Worm (Caenorhabditis elegans) whole organism, midembryonic: ENCODE data around the gene F40A3.6.

Experiments used
- ztf-23 ChIP-seq: fragments of 200-800 bp; sonication (Bioruptor generic); IDR thresholded peaks from 2 replicates; pipeline ENCODE4 v1.3.6; 2022; ENCODE audit warnings: missing genetic modification reagents, missing genetic modification characterization, missing compliant biosample characterization
- ztf-29 ChIP-seq: fragments of 200-800 bp; sonication (Bioruptor generic); IDR thresholded peaks from 2 replicates; pipeline ENCODE4 v1.3.6; 2022; ENCODE audit warnings: missing genetic modification reagents, missing genetic modification characterization, missing compliant biosample characterization

DNA sequence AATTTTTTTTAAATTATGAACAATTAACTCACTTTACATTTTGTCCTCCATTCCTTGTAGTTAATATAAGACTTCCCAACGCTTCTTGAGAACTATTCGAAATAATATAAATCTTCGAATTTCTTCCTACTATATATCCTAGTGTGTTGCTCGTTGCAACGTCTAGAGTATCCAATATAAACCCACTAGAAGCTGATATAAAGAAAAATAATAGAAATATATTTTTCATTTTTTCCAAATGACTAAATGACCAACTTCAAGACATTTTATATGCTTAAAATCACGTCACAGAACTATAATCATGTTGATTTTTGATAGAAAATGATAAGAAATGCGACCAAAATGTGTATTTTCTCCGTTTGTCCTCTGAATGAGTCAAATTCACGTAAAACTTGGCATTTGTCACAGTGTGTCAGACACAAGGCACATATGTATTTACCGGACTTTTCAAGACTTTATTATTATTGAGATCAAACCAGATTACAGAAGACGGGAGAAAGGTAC is 30.6 kb downstream of the F40A3.6 start, which contains the start of gene C37C3.10:
- no peak for TF ChIP-seq ztf-23 (GFP tag; lab: Robert Waterston, UW)
- TF ChIP-seq ztf-29 (GFP tag; lab: Robert Waterston, UW), result no peak
